Fruit fly (Drosophila melanogaster) whole organism, embryonic: ENCODE measurements around the gene CG14280.

Experiments
- ATbp ChIP-seq: fragments of 200-800 bp; sonication (Bioruptor generic); optimal IDR thresholded peaks from 2 replicates; lab custom pipeline; 2017; ENCODE audit warnings: missing biosample characterization, mild to moderate bottlenecking, missing genetic modification characterization, missing genetic modification reagents
- CG10274 ChIP-seq: fragments of 200-800 bp; sonication (Bioruptor generic); optimal IDR thresholded peaks from 3 replicates; lab custom pipeline; 2017; ENCODE audit warnings: missing biosample characterization, mild to moderate bottlenecking, missing genetic modification characterization
- CG10321 ChIP-seq: fragments of 200-800 bp; sonication (Bioruptor generic); IDR thresholded peaks from 2 replicates; pipeline ENCODE4 v1.3.6; 2022; ENCODE audit warnings: missing biosample characterization, missing genetic modification characterization
- CG10543 ChIP-seq: fragments of 200-800 bp; sonication (Bioruptor generic); optimal IDR thresholded peaks from 3 replicates; lab custom pipeline; 2017; ENCODE audit warnings: missing biosample characterization, mild to moderate bottlenecking, missing genetic modification characterization, moderate library complexity
- CG12071 ChIP-seq: fragments of 200-800 bp; sonication (Bioruptor generic); optimal IDR thresholded peaks from 3 replicates; lab custom pipeline; 2018; ENCODE audit warnings: missing biosample characterization, mild to moderate bottlenecking, missing genetic modification characterization
- CG14860 ChIP-seq: fragments of 200-800 bp; sonication (Bioruptor generic); IDR thresholded peaks from 3 replicates; pipeline ENCODE4 v1.3.6; 2022; ENCODE audit warnings: missing biosample characterization, missing genetic modification characterization; ENCODE audit not compliant: partially characterized antibody
- CG15269 ChIP-seq: fragments of 200-800 bp; sonication (Bioruptor generic); optimal IDR thresholded peaks from 2 replicates; lab custom pipeline; 2018; ENCODE audit warnings: missing biosample characterization, mild to moderate bottlenecking, missing genetic modification characterization, moderate library complexity
- CG1603 ChIP-seq: fragments of 200-800 bp; sonication (Bioruptor generic); optimal IDR thresholded peaks from 2 replicates; lab custom pipeline; 2019; ENCODE audit warnings: missing biosample characterization, mild to moderate bottlenecking, missing genetic modification characterization, moderate library complexity
- CG16779 ChIP-seq: fragments of 200-800 bp; sonication (Bioruptor generic); IDR thresholded peaks from 2 replicates; pipeline ENCODE4 v1.3.6; 2022; ENCODE audit warnings: missing biosample characterization, missing genetic modification characterization
- CG16863 ChIP-seq: fragments of 200-800 bp; sonication (Bioruptor generic); optimal IDR thresholded peaks from 3 replicates; lab custom pipeline; 2016; ENCODE audit warnings: missing biosample characterization, missing genetic modification characterization
- CG2712 ChIP-seq: fragments of 200-800 bp; optimal IDR thresholded peaks from 3 replicates; lab custom pipeline; 2019; ENCODE audit warnings: missing biosample characterization, mild to moderate bottlenecking, missing genetic modification characterization, moderate library complexity
- CG30403 ChIP-seq: fragments of 200-800 bp; sonication (Bioruptor generic); optimal IDR thresholded peaks from 3 replicates; lab custom pipeline; 2016; ENCODE audit warnings: missing biosample characterization, missing genetic modification characterization
- CG34224 ChIP-seq: fragments of 200-800 bp; sonication (Bioruptor generic); IDR thresholded peaks from 3 replicates; pipeline ENCODE4 v1.3.6; 2022; ENCODE audit warnings: missing biosample characterization, missing genetic modification characterization; ENCODE audit not compliant: partially characterized antibody
- CG4360 ChIP-seq: fragments of 200-800 bp; sonication (Bioruptor generic); IDR thresholded peaks from 2 replicates; pipeline ENCODE4 v1.3.6; 2022; ENCODE audit warnings: missing biosample characterization, missing genetic modification characterization
- CG4820 ChIP-seq: fragments of 200-800 bp; sonication (Bioruptor generic); optimal IDR thresholded peaks from 3 replicates; lab custom pipeline; 2016; ENCODE audit warnings: missing biosample characterization, missing genetic modification characterization
- CG6175 ChIP-seq: fragments of 200-800 bp; sonication (Bioruptor generic); IDR thresholded peaks from 3 replicates; pipeline ENCODE4 v1.3.6; 2022; ENCODE audit warnings: missing biosample characterization, missing genetic modification characterization
- CG7928 ChIP-seq: fragments of 200-800 bp; sonication (Bioruptor generic); optimal IDR thresholded peaks from 2 replicates; lab custom pipeline; 2017; ENCODE audit warnings: missing biosample characterization, mild to moderate bottlenecking, missing genetic modification characterization
- CG8765 ChIP-seq: fragments of 200-800 bp; sonication (Bioruptor generic); IDR thresholded peaks from 2 replicates; pipeline ENCODE4 v1.3.6; 2022; ENCODE audit warnings: missing biosample characterization, missing genetic modification characterization
- CG9609 ChIP-seq: fragments of 200-800 bp; sonication (Bioruptor generic); optimal IDR thresholded peaks from 3 replicates; lab custom pipeline; 2016; ENCODE audit warnings: missing biosample characterization, missing genetic modification characterization
- CG9817 ChIP-seq: fragments of 200-800 bp; sonication (Bioruptor generic); optimal IDR thresholded peaks from 2 replicates; lab custom pipeline; 2018; ENCODE audit warnings: missing biosample characterization, mild to moderate bottlenecking, missing genetic modification characterization, moderate library complexity
- Camta ChIP-seq: fragments of 200-800 bp; sonication (Bioruptor generic); optimal IDR thresholded peaks from 2 replicates; lab custom pipeline; 2016; ENCODE audit warnings: missing biosample characterization, missing genetic modification characterization
- Dbx ChIP-seq: fragments of 200-800 bp; sonication (Bioruptor generic); IDR thresholded peaks from 3 replicates; pipeline ENCODE4 v1.3.6; 2022; ENCODE audit warnings: missing biosample characterization, missing genetic modification characterization
- Dfd ChIP-seq, 2 experiments: fragments of >200 bp; optimal IDR thresholded peaks; 2 replicates each; lab custom pipeline; 2017; ENCODE audit warnings: missing biosample characterization in 2 of 2, missing genetic modification characterization in 2 of 2
- Dll ChIP-seq: fragments of 200-800 bp; sonication (Bioruptor generic); IDR thresholded peaks from 4 replicates; pipeline ENCODE4 v1.3.6; 2022; ENCODE audit warnings: missing biosample characterization, missing genetic modification characterization; ENCODE audit not compliant: partially characterized antibody
- Dp ChIP-seq: fragments of 200-800 bp; sonication (Bioruptor generic); optimal IDR thresholded peaks from 2 replicates; lab custom pipeline; 2018; ENCODE audit warnings: missing biosample characterization, mild to moderate bottlenecking, missing genetic modification characterization, moderate library complexity
- E2f2 ChIP-seq: fragments of 200-800 bp; sonication (Bioruptor generic); IDR thresholded peaks from 2 replicates; pipeline ENCODE4 v1.3.6; 2022; ENCODE audit warnings: missing biosample characterization, missing genetic modification characterization
- Eip74EF ChIP-seq, 2 experiments: fragments of 200-800 bp in 1 of 2; fragments of >200 bp in 1 of 2; sonication (Bioruptor generic) in 1 of 2; optimal IDR thresholded peaks; 2 replicates each; lab custom pipeline; 2017 to 2019; ENCODE audit warnings: missing biosample characterization in 2 of 2, missing genetic modification characterization in 2 of 2, mild to moderate bottlenecking in 1 of 2, moderate library complexity in 1 of 2
- Fer2 ChIP-seq: fragments of 200-800 bp; sonication (Bioruptor generic); optimal IDR thresholded peaks from 2 replicates; lab custom pipeline; 2018; ENCODE audit warnings: missing biosample characterization, mild to moderate bottlenecking, missing genetic modification characterization, moderate library complexity
- GATAe ChIP-seq: fragments of 200-800 bp; sonication (Bioruptor generic); conservative IDR thresholded peaks from 2 replicates; pipeline ENCODE4 v1.3.6; 2022; ENCODE audit warnings: missing biosample characterization, missing genetic modification characterization
- Hey ChIP-seq: fragments of 200-800 bp; sonication (Bioruptor generic); optimal IDR thresholded peaks from 3 replicates; lab custom pipeline; 2018; ENCODE audit warnings: missing biosample characterization, mild to moderate bottlenecking, missing genetic modification characterization
- Hmr ChIP-seq: fragments of 200-800 bp; sonication (Bioruptor generic); optimal IDR thresholded peaks from 3 replicates; lab custom pipeline; 2017; ENCODE audit warnings: mild to moderate bottlenecking, missing biosample characterization, missing genetic modification reagents, missing genetic modification characterization
- NC2α ChIP-seq: fragments of 200-800 bp; sonication (Bioruptor generic); optimal IDR thresholded peaks from 2 replicates; lab custom pipeline; 2016; ENCODE audit warnings: missing biosample characterization, missing genetic modification characterization
- NfI ChIP-seq: fragments of 200-800 bp; sonication (Bioruptor generic); optimal IDR thresholded peaks from 3 replicates; lab custom pipeline; 2018; ENCODE audit warnings: missing biosample characterization, mild to moderate bottlenecking, missing genetic modification characterization, moderate library complexity
- Opbp ChIP-seq: fragments of 200-800 bp; sonication (Bioruptor generic); IDR thresholded peaks from 3 replicates; pipeline ENCODE4 v1.3.6; 2022; ENCODE audit warnings: missing biosample characterization, missing genetic modification characterization; ENCODE audit not compliant: partially characterized antibody
- Ssrp ChIP-seq: fragments of 200-800 bp; sonication (Bioruptor generic); optimal IDR thresholded peaks from 2 replicates; lab custom pipeline; 2018; ENCODE audit warnings: missing biosample characterization, mild to moderate bottlenecking, missing genetic modification characterization, moderate library complexity
- Tbp ChIP-seq: fragments of >200 bp; optimal IDR thresholded peaks from 2 replicates; lab custom pipeline; 2018; ENCODE audit warnings: missing biosample characterization, missing genetic modification characterization
- az2 ChIP-seq: fragments of 200-800 bp; sonication (Bioruptor generic); optimal IDR thresholded peaks from 3 replicates; lab custom pipeline; 2016; ENCODE audit warnings: missing biosample characterization, missing genetic modification characterization
- bab2 ChIP-seq: fragments of 200-800 bp; sonication (Bioruptor generic); optimal IDR thresholded peaks from 2 replicates; lab custom pipeline; 2016; ENCODE audit warnings: missing biosample characterization, missing genetic modification characterization
- crp ChIP-seq, 2 experiments: fragments of 200-800 bp; sonication (Bioruptor generic); optimal IDR thresholded peaks; 2 replicates in 1 of 2; 3 replicates in 1 of 2; lab custom pipeline; 2017; ENCODE audit warnings: missing biosample characterization in 2 of 2, missing genetic modification characterization in 2 of 2, mild to moderate bottlenecking in 1 of 2, moderate library complexity in 1 of 2
- dan ChIP-seq: fragments of 200-800 bp; sonication (Bioruptor generic); IDR thresholded peaks from 2 replicates; pipeline ENCODE4 v1.3.6; 2022; ENCODE audit warnings: missing biosample characterization, missing genetic modification characterization
- ems ChIP-seq: fragments of 200-800 bp; sonication (Bioruptor generic); optimal IDR thresholded peaks from 3 replicates; lab custom pipeline; 2016; ENCODE audit warnings: missing biosample characterization, missing genetic modification characterization
- fd96Cb ChIP-seq: fragments of 200-800 bp; sonication (Bioruptor generic); optimal IDR thresholded peaks from 2 replicates; lab custom pipeline; 2018; ENCODE audit warnings: missing biosample characterization, mild to moderate bottlenecking, missing genetic modification characterization, moderate library complexity
- gem ChIP-seq: fragments of 200-800 bp; sonication (Bioruptor generic); optimal IDR thresholded peaks from 2 replicates; lab custom pipeline; 2019; ENCODE audit warnings: missing biosample characterization, mild to moderate bottlenecking, missing genetic modification characterization, moderate library complexity
- h ChIP-seq: fragments of >200 bp; optimal IDR thresholded peaks from 2 replicates; lab custom pipeline; 2017
- ken ChIP-seq: fragments of 200-800 bp; sonication (Bioruptor generic); IDR thresholded peaks from 3 replicates; pipeline ENCODE4 v1.3.6; 2022; ENCODE audit warnings: missing biosample characterization, missing genetic modification characterization
- mirr ChIP-seq: fragments of 200-800 bp; sonication (Bioruptor generic); optimal IDR thresholded peaks from 3 replicates; lab custom pipeline; 2018; ENCODE audit warnings: missing biosample characterization, mild to moderate bottlenecking, missing genetic modification characterization
- schlank ChIP-seq: fragments of 200-800 bp; sonication (Bioruptor generic); optimal IDR thresholded peaks from 2 replicates; lab custom pipeline; 2018; ENCODE audit warnings: missing biosample characterization, mild to moderate bottlenecking, missing genetic modification characterization
- stwl ChIP-seq: fragments of 200-800 bp; sonication (Bioruptor generic); optimal IDR thresholded peaks from 3 replicates; lab custom pipeline; 2018; ENCODE audit warnings: missing biosample characterization, mild to moderate bottlenecking, missing genetic modification characterization, moderate library complexity
- tap ChIP-seq: fragments of 200-800 bp; optimal IDR thresholded peaks from 3 replicates; lab custom pipeline; 2019; ENCODE audit warnings: missing biosample characterization, mild to moderate bottlenecking, missing genetic modification characterization, moderate library complexity
- tna ChIP-seq: fragments of 200-800 bp; sonication (Bioruptor generic); IDR thresholded peaks from 2 replicates; pipeline ENCODE4 v1.3.6; 2022; ENCODE audit warnings: missing biosample characterization, missing genetic modification characterization; ENCODE audit not compliant: partially characterized antibody

Gene CG14280

dm6 chr3R:19256477-19256876 is at the start of gene CG14280:
TSS of gene CG14280 (plus strand) at chr3R:19256777.
- TF ChIP-seq E2f2 (GFP tag; lab: Robert Waterston, UW) (no peak), gem (no peak), dan (GFP tag; lab: Robert Waterston, UW) (no peak), Hmr (no peak), tap (tag; lab: Kevin White, UChicago) (no peak), Fer2 (tag; lab: Kevin White, UChicago) (no peak), CG9609 (GFP tag; lab: Kevin White, UChicago) (no peak), NC2α (no peak), Hey (tag; lab: Kevin White, UChicago) (no peak)

dm6 chr3R:19211778-19212177 is 44.8 kb upstream of the CG14280 start, which contains the start of gene cry:
TSS of gene cry (plus strand) at chr3R:19212154.
- peak; percentile 79 for TF ChIP-seq Ssrp (tag; lab: Kevin White, UChicago)
- TF ChIP-seq CG16779 (GFP tag; lab: Robert Waterston, UW): no peak
- TF ChIP-seq Dll (GFP tag; lab: Robert Waterston, UW): no peak
- TF ChIP-seq GATAe (GFP tag; lab: Robert Waterston, UW): no peak
- TF ChIP-seq CG2712 (tag; lab: Kevin White, UChicago): peak; percentile 81
- TF ChIP-seq CG16863 (GFP tag; lab: Kevin White, UChicago): no peak
- TF ChIP-seq CG9817 (tag; lab: Kevin White, UChicago): no peak
- peak; percentile 51 for TF ChIP-seq CG15269
- no peak for TF ChIP-seq CG34224 (GFP tag; lab: Robert Waterston, UW)
- TF ChIP-seq CG30403 (GFP tag; lab: Kevin White, UChicago): peak; percentile 60
- no peak for TF ChIP-seq Dbx
- no peak for TF ChIP-seq Fer2 (tag; lab: Kevin White, UChicago)
- TF ChIP-seq CG14860 (GFP tag; lab: Robert Waterston, UW): no peak
- no peak for TF ChIP-seq Camta (GFP tag; lab: Kevin White, UChicago)
- TF ChIP-seq CG6175 (GFP tag; lab: Robert Waterston, UW): no peak
- TF ChIP-seq mirr (GFP tag; lab: Kevin White, UChicago): no peak
- TF ChIP-seq az2 (GFP tag; lab: Kevin White, UChicago): peak; percentile 56
- peak; percentile 36 for TF ChIP-seq NfI (GFP tag; lab: Kevin White, UChicago)
- peak; percentile 13 for TF ChIP-seq CG12071
- TF ChIP-seq Opbp: no peak
- TF ChIP-seq CG8765 (GFP tag; lab: Robert Waterston, UW): no peak
- TF ChIP-seq CG10274 (GFP tag; lab: Kevin White, UChicago): no peak
- no peak for TF ChIP-seq tna
- no peak for TF ChIP-seq crp (GFP tag; optimal IDR thresholded peaks at IDR 0.05; lab: Kevin White, UChicago)
- no peak for TF ChIP-seq bab2
- no peak for TF ChIP-seq Dp (GFP tag; lab: Kevin White, UChicago)
- TF ChIP-seq h (lab: Kevin White, UChicago): no peak
- no peak for TF ChIP-seq stwl (tag; lab: Kevin White, UChicago)
- TF ChIP-seq ken (GFP tag; lab: Robert Waterston, UW): 0 out of 3 replicates have a peak, but pooled peaks have one; percentile 36
- peak; percentile 82 for TF ChIP-seq fd96Cb (tag; lab: Kevin White, UChicago)
- no peak for TF ChIP-seq CG7928 (GFP tag; lab: Kevin White, UChicago)
- peak; percentile 41 for TF ChIP-seq CG4820 (GFP tag; lab: Kevin White, UChicago)
- TF ChIP-seq Dfd (GFP tag; optimal IDR thresholded peaks at IDR 0.05; lab: Kevin White, UChicago): no peak
- TF ChIP-seq Eip74EF (GFP tag; optimal IDR thresholded peaks at IDR 0.05; lab: Kevin White, UChicago): no peak
- TF ChIP-seq schlank (tag; lab: Kevin White, UChicago): no peak
- TF ChIP-seq ATbp: peak; percentile 52
- no peak for TF ChIP-seq CG4360 (GFP tag; lab: Robert Waterston, UW)
- TF ChIP-seq CG10321 (GFP tag; lab: Robert Waterston, UW): no peak
- no peak for TF ChIP-seq Tbp
- TF ChIP-seq CG1603 (tag; lab: Kevin White, UChicago): peak; percentile 43
- no peak for TF ChIP-seq ems
- no peak for TF ChIP-seq CG10543
